Fruit fly (Drosophila melanogaster) whole organism, embryonic: Measurements from ENCODE around the gene CG12177.

Source experiments
- B-H2 ChIP-seq: fragments of 200-800 bp; sonication (Bioruptor generic); optimal IDR thresholded peaks from 2 replicates; lab custom pipeline; 2018; ENCODE audit warnings: missing biosample characterization, mild to moderate bottlenecking, missing genetic modification characterization
- BEAF-32 ChIP-seq: fragments of 200-800 bp; sonication (Bioruptor generic); optimal IDR thresholded peaks from 3 replicates; lab custom pipeline; 2017; ENCODE audit warnings: missing biosample characterization, missing genetic modification characterization, mild to moderate bottlenecking, moderate library complexity, missing genetic modification reagents
- Bgb ChIP-seq: fragments of 200-800 bp; sonication (Bioruptor generic); IDR thresholded peaks from 2 replicates; pipeline ENCODE4 v1.3.6; 2022; ENCODE audit warnings: missing biosample characterization, missing genetic modification characterization; ENCODE audit not compliant: partially characterized antibody
- CG12155 ChIP-seq: fragments of 200-800 bp; sonication (Bioruptor generic); optimal IDR thresholded peaks from 3 replicates; lab custom pipeline; 2016; ENCODE audit warnings: missing biosample characterization, missing genetic modification characterization
- CG14667 ChIP-seq: fragments of 200-800 bp; sonication (Bioruptor generic); IDR thresholded peaks from 2 replicates; pipeline ENCODE4 v1.3.6; 2022; ENCODE audit warnings: missing biosample characterization, missing genetic modification characterization
- CG16779 ChIP-seq: fragments of 200-800 bp; sonication (Bioruptor generic); IDR thresholded peaks from 2 replicates; pipeline ENCODE4 v1.3.6; 2022; ENCODE audit warnings: missing biosample characterization, missing genetic modification characterization
- CG16863 ChIP-seq: fragments of 200-800 bp; sonication (Bioruptor generic); optimal IDR thresholded peaks from 3 replicates; lab custom pipeline; 2016; ENCODE audit warnings: missing biosample characterization, missing genetic modification characterization
- CG1832 ChIP-seq: fragments of 200-800 bp; sonication (Bioruptor generic); optimal IDR thresholded peaks from 2 replicates; lab custom pipeline; 2017; ENCODE audit warnings: missing biosample characterization, mild to moderate bottlenecking, missing genetic modification characterization, inconsistent platforms
- CG18764 ChIP-seq: fragments of 200-800 bp; sonication (Bioruptor generic); optimal IDR thresholded peaks from 3 replicates; lab custom pipeline; 2016; ENCODE audit warnings: missing biosample characterization, missing genetic modification characterization
- CG2889 ChIP-seq: fragments of 200-800 bp; sonication (Bioruptor generic); IDR thresholded peaks from 3 replicates; pipeline ENCODE4 v1.3.6; 2022; ENCODE audit warnings: missing biosample characterization, missing genetic modification characterization
- CG30431 ChIP-seq: fragments of 200-800 bp; sonication (Bioruptor generic); optimal IDR thresholded peaks from 2 replicates; lab custom pipeline; 2017; ENCODE audit warnings: missing biosample characterization, missing genetic modification characterization
- CG3726 ChIP-seq: fragments of 200-800 bp; sonication (Bioruptor generic); IDR thresholded peaks from 3 replicates; pipeline ENCODE4, ENCODE4 v1.3.6; 2022; ENCODE audit warnings: missing biosample characterization, missing genetic modification characterization
- CG5245 ChIP-seq: fragments of 200-800 bp; sonication (Bioruptor generic); optimal IDR thresholded peaks from 3 replicates; lab custom pipeline; 2016; ENCODE audit warnings: missing biosample characterization, missing genetic modification characterization
- CG7372 ChIP-seq: fragments of 200-800 bp; sonication (Bioruptor generic); IDR thresholded peaks from 2 replicates; pipeline ENCODE4 v1.3.6; 2022; ENCODE audit warnings: missing biosample characterization, missing genetic modification characterization
- CG8944 ChIP-seq: fragments of 200-800 bp; sonication (Bioruptor generic); optimal IDR thresholded peaks from 3 replicates; lab custom pipeline; 2016; ENCODE audit warnings: missing biosample characterization, missing genetic modification characterization
- CHES-1-like ChIP-seq: fragments of 200-800 bp; sonication (Bioruptor generic); optimal IDR thresholded peaks from 2 replicates; lab custom pipeline; 2016; ENCODE audit warnings: missing biosample characterization, missing genetic modification characterization
- Drgx ChIP-seq: fragments of 200-800 bp; sonication (Bioruptor generic); IDR thresholded peaks from 2 replicates; pipeline ENCODE4 v1.3.6; 2022; ENCODE audit warnings: missing biosample characterization, missing genetic modification characterization
- Fer2 ChIP-seq: fragments of 200-800 bp; sonication (Bioruptor generic); optimal IDR thresholded peaks from 2 replicates; lab custom pipeline; 2018; ENCODE audit warnings: missing biosample characterization, mild to moderate bottlenecking, missing genetic modification characterization, moderate library complexity
- H15 ChIP-seq: fragments of 200-800 bp; sonication (Bioruptor generic); IDR thresholded peaks from 3 replicates; pipeline ENCODE4 v1.3.6; 2022; ENCODE audit warnings: missing biosample characterization, missing genetic modification characterization
- Hey ChIP-seq: fragments of 200-800 bp; sonication (Bioruptor generic); optimal IDR thresholded peaks from 3 replicates; lab custom pipeline; 2018; ENCODE audit warnings: missing biosample characterization, mild to moderate bottlenecking, missing genetic modification characterization
- HmgD ChIP-seq: fragments of 200-800 bp; sonication (Bioruptor generic); optimal IDR thresholded peaks from 3 replicates; lab custom pipeline; 2016; ENCODE audit warnings: missing biosample characterization, missing genetic modification characterization
- Hr78 ChIP-seq, 2 experiments: fragments of 200-800 bp in 1 of 2; fragments of >200 bp in 1 of 2; sonication (Bioruptor generic) in 1 of 2; optimal IDR thresholded peaks; 2 replicates each; lab custom pipeline; 2017 to 2019; ENCODE audit warnings: missing biosample characterization in 2 of 2, missing genetic modification characterization in 2 of 2, mild to moderate bottlenecking in 1 of 2, moderate library complexity in 1 of 2
- Mad ChIP-seq: fragments of 200-800 bp; sonication (Bioruptor generic); optimal IDR thresholded peaks from 2 replicates; lab custom pipeline; 2016; ENCODE audit warnings: missing biosample characterization, missing genetic modification characterization
- Optix ChIP-seq: fragments of 200-800 bp; sonication (Bioruptor generic); IDR thresholded peaks from 3 replicates; pipeline ENCODE4 v1.3.6; 2022; ENCODE audit warnings: missing biosample characterization, missing genetic modification characterization
- PHDP ChIP-seq: fragments of 200-800 bp; sonication (Bioruptor generic); optimal IDR thresholded peaks from 3 replicates; lab custom pipeline; 2018; ENCODE audit warnings: missing biosample characterization, mild to moderate bottlenecking, missing genetic modification characterization, moderate library complexity
- Scr ChIP-seq: fragments of 200-800 bp; sonication (Bioruptor generic); IDR thresholded peaks from 2 replicates; pipeline ENCODE4 v1.3.6; 2022; ENCODE audit warnings: missing biosample characterization, missing genetic modification characterization; ENCODE audit not compliant: partially characterized antibody
- abd-A ChIP-seq: fragments of 200-800 bp; sonication (Bioruptor generic); optimal IDR thresholded peaks from 3 replicates; lab custom pipeline; 2019; ENCODE audit warnings: missing biosample characterization, mild to moderate bottlenecking, missing genetic modification characterization, moderate library complexity
- al ChIP-seq: fragments of 200-800 bp; sonication (Bioruptor generic); IDR thresholded peaks from 2 replicates; pipeline ENCODE4 v1.3.6; 2022; ENCODE audit warnings: missing biosample characterization, missing genetic modification characterization
- ato ChIP-seq: fragments of 200-800 bp; sonication (Bioruptor generic); IDR thresholded peaks from 2 replicates; pipeline ENCODE4 v1.3.6; 2022; ENCODE audit warnings: missing biosample characterization, missing genetic modification characterization; ENCODE audit not compliant: partially characterized antibody
- corto ChIP-seq: fragments of 200-800 bp; sonication (Bioruptor generic); optimal IDR thresholded peaks from 2 replicates; lab custom pipeline; 2016; ENCODE audit warnings: missing biosample characterization, mild to moderate bottlenecking, missing genetic modification characterization, moderate library complexity
- croc ChIP-seq: fragments of 200-800 bp; sonication (Bioruptor generic); conservative IDR thresholded peaks from 3 replicates; pipeline ENCODE4 v1.3.6; 2022; ENCODE audit warnings: missing biosample characterization, missing genetic modification characterization
- disco-r ChIP-seq: fragments of 200-800 bp; sonication (Bioruptor generic); optimal IDR thresholded peaks from 2 replicates; lab custom pipeline; 2016; ENCODE audit warnings: missing biosample characterization, missing genetic modification characterization
- dmrt11E ChIP-seq: fragments of 200-800 bp; sonication (Bioruptor generic); optimal IDR thresholded peaks from 3 replicates; lab custom pipeline; 2018; ENCODE audit warnings: missing biosample characterization, mild to moderate bottlenecking, missing genetic modification characterization, moderate library complexity
- dmrt99B ChIP-seq: fragments of 200-800 bp; sonication (Bioruptor generic); optimal IDR thresholded peaks from 2 replicates; lab custom pipeline; 2018; ENCODE audit warnings: missing biosample characterization, mild to moderate bottlenecking, missing genetic modification characterization, moderate library complexity
- emc ChIP-seq: fragments of 200-800 bp; sonication (Bioruptor generic); optimal IDR thresholded peaks from 2 replicates; lab custom pipeline; 2016; ENCODE audit warnings: missing biosample characterization, missing genetic modification characterization
- hbn ChIP-seq: fragments of 200-800 bp; sonication (Bioruptor generic); IDR thresholded peaks from 2 replicates; pipeline ENCODE4 v1.3.6; 2022; ENCODE audit warnings: missing biosample characterization, missing genetic modification characterization; ENCODE audit not compliant: partially characterized antibody
- klu ChIP-seq: fragments of 200-800 bp; sonication (Bioruptor generic); IDR thresholded peaks from 2 replicates; pipeline ENCODE4 v1.3.6; 2022; ENCODE audit warnings: missing biosample characterization, missing genetic modification characterization
- kni ChIP-seq: fragments of 200-800 bp; sonication (Bioruptor generic); optimal IDR thresholded peaks from 3 replicates; lab custom pipeline; 2017; ENCODE audit warnings: mild to moderate bottlenecking, missing biosample characterization, missing genetic modification reagents, missing genetic modification characterization
- nerfin-1 ChIP-seq: fragments of 200-800 bp; sonication (Bioruptor generic); optimal IDR thresholded peaks from 3 replicates; lab custom pipeline; 2019; ENCODE audit warnings: missing biosample characterization, mild to moderate bottlenecking, missing genetic modification characterization, moderate library complexity
- otp ChIP-seq: fragments of 200-800 bp; sonication (Bioruptor generic); IDR thresholded peaks from 3 replicates; pipeline ENCODE4, ENCODE4 v1.3.6; 2022; ENCODE audit warnings: missing biosample characterization, missing genetic modification characterization
- pb ChIP-seq: fragments of 200-800 bp; sonication (Bioruptor generic); optimal IDR thresholded peaks from 3 replicates; lab custom pipeline; 2016; ENCODE audit warnings: missing biosample characterization, missing genetic modification characterization
- phol ChIP-seq: fragments of 200-800 bp; sonication (Bioruptor generic); optimal IDR thresholded peaks from 3 replicates; lab custom pipeline; 2018; ENCODE audit warnings: missing biosample characterization, mild to moderate bottlenecking, missing genetic modification characterization, moderate library complexity
- pros ChIP-seq: fragments of 200-800 bp; sonication (Bioruptor generic); optimal IDR thresholded peaks from 3 replicates; lab custom pipeline; 2019; ENCODE audit warnings: missing biosample characterization, mild to moderate bottlenecking, missing genetic modification characterization, moderate library complexity
- ro ChIP-seq: fragments of 200-800 bp; sonication (Bioruptor generic); IDR thresholded peaks from 2 replicates; pipeline ENCODE4 v1.3.6; 2022; ENCODE audit warnings: missing biosample characterization, missing genetic modification characterization
- row ChIP-seq: fragments of 200-800 bp; sonication (Bioruptor generic); IDR thresholded peaks from 3 replicates; pipeline ENCODE4 v1.3.6; 2022; ENCODE audit warnings: missing biosample characterization, missing genetic modification characterization
- schlank ChIP-seq: fragments of 200-800 bp; sonication (Bioruptor generic); optimal IDR thresholded peaks from 2 replicates; lab custom pipeline; 2018; ENCODE audit warnings: missing biosample characterization, mild to moderate bottlenecking, missing genetic modification characterization
- sens-2 ChIP-seq: fragments of 200-800 bp; sonication (Bioruptor generic); IDR thresholded peaks from 2 replicates; pipeline ENCODE4 v1.3.6; 2022; ENCODE audit warnings: missing biosample characterization, missing genetic modification characterization
- sqz ChIP-seq: fragments of 200-800 bp; sonication (Bioruptor generic); optimal IDR thresholded peaks from 3 replicates; lab custom pipeline; 2018; ENCODE audit warnings: missing biosample characterization, mild to moderate bottlenecking, missing genetic modification characterization

Gene CG12177

DNA sequence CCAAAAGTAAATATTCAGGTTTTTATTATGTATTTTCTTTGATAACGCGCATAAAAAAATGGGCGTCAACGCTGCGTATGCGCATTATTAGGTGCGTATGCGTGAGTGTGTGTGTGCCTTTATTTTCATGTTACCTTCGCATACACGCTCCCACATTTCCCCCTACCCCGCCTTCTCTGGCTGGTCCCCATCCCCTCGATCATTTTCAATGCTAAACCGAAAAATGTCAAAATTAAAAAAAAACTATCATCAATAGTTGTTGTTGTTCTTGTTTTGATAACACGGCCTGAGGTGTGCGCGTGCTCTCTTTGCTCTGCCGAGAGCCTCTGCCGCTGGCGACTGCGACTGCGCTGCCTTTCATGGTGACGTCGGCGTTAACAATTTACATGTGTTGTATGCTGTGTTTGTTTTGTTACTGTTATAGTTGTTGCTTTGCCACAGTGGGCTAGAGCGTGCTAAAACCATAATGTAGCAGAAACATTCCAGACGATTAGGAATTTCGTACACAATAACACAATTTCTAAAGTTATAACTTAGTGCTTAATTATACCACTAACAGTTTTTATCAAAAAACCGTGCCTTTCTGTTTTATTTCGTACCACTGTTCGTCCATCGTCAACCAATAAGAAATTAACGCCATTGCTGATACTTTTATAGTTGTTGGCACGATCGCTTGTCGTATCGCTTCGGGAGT lies 40.2 kb downstream of the CG12177 start (continued):
- TF ChIP-seq pros (peak; percentile 66), BEAF-32 (GFP tag; lab: Kevin White, UChicago) (peak; percentile 5), CG16863 (peak; percentile 99), al (GFP tag; lab: Robert Waterston, UW) (peak; percentile 98), ato (GFP tag; lab: Robert Waterston, UW) (peak; percentile 60; the same call in 1 of the 2 replicates), phol (tag; lab: Kevin White, UChicago) (peak; percentile 98), HmgD (GFP tag; lab: Kevin White, UChicago) (peak; percentile 98), H15 (GFP tag; lab: Robert Waterston, UW) (peak; percentile 99), B-H2 (GFP tag; lab: Kevin White, UChicago) (peak; percentile 93), Hr78 (GFP tag; optimal IDR thresholded peaks at IDR 0.05; lab: Kevin White, UChicago) (peak in 1 of 2 experiments; percentile 91), disco-r (GFP tag; lab: Kevin White, UChicago) (peak; percentile 98), PHDP (peak; percentile 99), dmrt99B (tag; lab: Kevin White, UChicago) (peak; percentile 100), schlank (tag; lab: Kevin White, UChicago) (peak; percentile 96), CG8944 (GFP tag; lab: Kevin White, UChicago) (peak; percentile 98), CG30431 (GFP tag; lab: Kevin White, UChicago) (peak; percentile 97), CG5245 (peak; percentile 98), CG18764 (GFP tag; lab: Kevin White, UChicago) (peak; percentile 98), Bgb (GFP tag; lab: Robert Waterston, UW) (peak; percentile 66), emc (GFP tag; lab: Kevin White, UChicago) (peak; percentile 96), CHES-1-like (GFP tag; lab: Kevin White, UChicago) (peak; percentile 99), CG1832 (GFP tag; lab: Kevin White, UChicago) (no peak), CG3726 (peak; percentile 98), Hey (tag; lab: Kevin White, UChicago) (peak; percentile 89), CG14667 (GFP tag; lab: Robert Waterston, UW) (peak; percentile 98), CG7372 (GFP tag; lab: Robert Waterston, UW) (peak; percentile 99), Mad (GFP tag; lab: Kevin White, UChicago) (peak; percentile 98), row (GFP tag; lab: Robert Waterston, UW) (peak; percentile 99), corto (GFP tag; lab: Kevin White, UChicago) (peak; percentile 70), Fer2 (tag; lab: Kevin White, UChicago) (peak; percentile 95), otp (GFP tag; lab: Robert Waterston, UW) (peak; percentile 99), croc (GFP tag; lab: Robert Waterston, UW) (peak; percentile 97), sqz (peak; percentile 94), CG16779 (GFP tag; lab: Robert Waterston, UW) (peak; percentile 98), pb (GFP tag; lab: Kevin White, UChicago) (peak; percentile 99), nerfin-1 (tag; lab: Kevin White, UChicago) (peak; percentile 96), kni (GFP tag; lab: Kevin White, UChicago) (peak; percentile 98), abd-A (peak; percentile 99), Scr (GFP tag; lab: Robert Waterston, UW) (peak; percentile 55), ro (GFP tag; lab: Robert Waterston, UW) (peak; percentile 96), CG2889 (GFP tag; lab: Robert Waterston, UW) (peak; percentile 97), hbn (GFP tag; lab: Robert Waterston, UW) (no peak; the same call in 1 of the 2 replicates), Optix (peak; percentile 99), dmrt11E (tag; lab: Kevin White, UChicago) (peak; percentile 93), CG12155 (GFP tag; lab: Kevin White, UChicago) (peak; percentile 97), Drgx (GFP tag; lab: Robert Waterston, UW) (peak; percentile 99), klu (GFP tag; lab: Robert Waterston, UW) (peak; percentile 96), sens-2 (peak; percentile 98)
